Worm (Caenorhabditis elegans): Measurements from ENCODE around the gene C29E4.12.

- TF ChIP-seq mdt-29 (GFP tag; IDR thresholded peaks at IDR 0.05) (no peak), snpc-4 (tag; optimal IDR thresholded peaks at IDR 0.05) (no peak), unc-130 (GFP tag; optimal IDR thresholded peaks at IDR 0.05) (no peak), Y105C5A.15 (GFP tag; IDR thresholded peaks at IDR 0.05) (no peak), nhr-11 (tag; optimal IDR thresholded peaks at IDR 0.05) (no peak), unc-62 (GFP tag; optimal IDR thresholded peaks at IDR 0.05 in 1 of 2) (no peak), unc-62 (tag; optimal IDR thresholded peaks at IDR 0.05) (no peak), F44E2.7 (GFP tag; IDR thresholded peaks at IDR 0.05) (no peak), jun-1 (tag; optimal IDR thresholded peaks at IDR 0.05) (no peak), nhr-6 (tag; optimal IDR thresholded peaks at IDR 0.05) (no peak), nhr-10 (tag; optimal IDR thresholded peaks at IDR 0.05) (no peak)
Measured at ce11 chrIII:7956965-7957364, 16.0 kb downstream of the C29E4.12 start, which contains the start of gene C29E4.9.
